Worm (Caenorhabditis elegans): ENCODE results near the gene W01D2.3.

DNA sequence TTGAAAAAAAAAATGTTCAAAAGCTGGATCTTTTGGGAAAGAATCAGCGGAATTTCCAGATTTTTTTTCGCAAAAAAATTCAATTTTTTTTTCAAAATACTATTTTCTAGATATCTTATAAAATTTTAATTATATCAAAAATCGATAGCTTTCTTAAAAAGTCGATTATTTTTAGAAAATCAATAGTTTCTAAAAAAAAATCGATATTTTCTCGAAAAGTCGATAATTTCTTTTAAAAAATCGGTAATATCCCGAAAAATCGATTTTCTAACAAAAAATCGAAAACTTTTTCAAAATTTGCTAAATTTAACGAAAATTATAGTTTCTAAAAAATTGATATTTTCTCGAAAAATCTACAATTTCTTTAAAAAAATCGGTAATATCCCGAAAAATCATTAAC, 35.3 kb downstream of the W01D2.3 start:
- TF ChIP-seq pqm-1 (tag; optimal IDR thresholded peaks at IDR 0.05), result no peak
- TF ChIP-seq unc-62 (GFP tag; optimal IDR thresholded peaks at IDR 0.05), result no peak
- TF ChIP-seq skn-1 (tag; optimal IDR thresholded peaks at IDR 0.05), result no peak
- no peak for TF ChIP-seq egl-27 (tag; optimal IDR thresholded peaks at IDR 0.05)
- TF ChIP-seq daf-12 (tag; optimal IDR thresholded peaks at IDR 0.05), result no peak
- TF ChIP-seq aly-2 (tag; optimal IDR thresholded peaks at IDR 0.05), result no peak
- TF ChIP-seq pha-4 (tag; optimal IDR thresholded peaks at IDR 0.05), result no peak
- no peak for TF ChIP-seq snpc-4 (tag; optimal IDR thresholded peaks at IDR 0.05)
- no peak for TF ChIP-seq ZK546.5 (tag; optimal IDR thresholded peaks at IDR 0.05)
- TF ChIP-seq elt-1 (tag; optimal IDR thresholded peaks at IDR 0.05), result no peak
- TF ChIP-seq nhr-76 (tag; optimal IDR thresholded peaks at IDR 0.05), result no peak
- no peak for TF ChIP-seq elt-2 (tag; optimal IDR thresholded peaks at IDR 0.05)

Data from whole organism, L3 larva.